Worm (Caenorhabditis elegans): ENCODE data around the gene B0284.3.

DNA sequence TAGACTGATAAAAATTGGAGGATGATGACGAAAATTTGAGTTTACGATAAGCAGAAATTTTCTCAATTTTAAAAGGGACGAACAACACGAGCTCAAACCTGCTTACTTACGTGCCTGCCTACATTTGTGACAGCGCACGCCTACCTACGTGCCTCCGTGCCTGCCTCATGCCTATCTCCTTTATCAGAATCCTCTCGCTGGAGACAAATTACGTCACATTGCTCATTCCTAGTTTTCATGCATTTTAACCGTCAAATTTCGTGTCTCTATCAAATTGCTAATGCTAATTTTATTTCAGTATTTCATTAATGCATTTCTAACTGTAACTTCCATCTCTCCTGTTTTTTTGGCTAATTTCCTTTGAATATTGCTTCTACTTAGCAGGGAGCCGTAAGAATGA lies 1.7 kb upstream of the B0284.3 start, which contains the start of gene pals-27:
- TF ChIP-seq nhr-25 (tag; optimal IDR thresholded peaks at IDR 0.05) = no peak
- TF ChIP-seq elt-3 (tag; optimal IDR thresholded peaks at IDR 0.05) = no peak
- no peak for TF ChIP-seq fos-1 (tag; optimal IDR thresholded peaks at IDR 0.05)
- no peak for TF ChIP-seq ceh-9 (tag; optimal IDR thresholded peaks at IDR 0.05)
- TF ChIP-seq ama-1 (optimal IDR thresholded peaks at IDR 0.05) = no peak
- TF ChIP-seq snpc-4 (tag; optimal IDR thresholded peaks at IDR 0.05) = no peak
- no peak for TF ChIP-seq mdl-1 (tag; optimal IDR thresholded peaks at IDR 0.05)
- no peak for TF ChIP-seq nhr-237 (tag; optimal IDR thresholded peaks at IDR 0.05)
